Worm (Caenorhabditis elegans): Measurements from ENCODE around the gene F14B8.5.

F14B8.5 gene

ce11 chrX:6905581-6905980 is 22.9 kb downstream of the F14B8.5 start:
- TF ChIP-seq lsy-12 (tag; optimal IDR thresholded peaks at IDR 0.05) (no peak), skn-1 (tag; optimal IDR thresholded peaks at IDR 0.05) (no peak), daf-12 (tag; optimal IDR thresholded peaks at IDR 0.05) (no peak), pqm-1 (tag; optimal IDR thresholded peaks at IDR 0.05) (peak; percentile 78), unc-62 (GFP tag; optimal IDR thresholded peaks at IDR 0.05) (no peak), ceh-9 (tag; optimal IDR thresholded peaks at IDR 0.05) (no peak), nhr-43 (tag; optimal IDR thresholded peaks at IDR 0.05; ENCODE audit: poor library complexity, severe bottlenecking) (no peak), sea-2 (GFP tag; optimal IDR thresholded peaks at IDR 0.05) (no peak), elt-2 (tag; optimal IDR thresholded peaks at IDR 0.05) (peak; percentile 95), fkh-10 (GFP tag; optimal IDR thresholded peaks at IDR 0.05) (no peak), pha-4 (tag; optimal IDR thresholded peaks at IDR 0.05) (peak; percentile 73)

DNA sequence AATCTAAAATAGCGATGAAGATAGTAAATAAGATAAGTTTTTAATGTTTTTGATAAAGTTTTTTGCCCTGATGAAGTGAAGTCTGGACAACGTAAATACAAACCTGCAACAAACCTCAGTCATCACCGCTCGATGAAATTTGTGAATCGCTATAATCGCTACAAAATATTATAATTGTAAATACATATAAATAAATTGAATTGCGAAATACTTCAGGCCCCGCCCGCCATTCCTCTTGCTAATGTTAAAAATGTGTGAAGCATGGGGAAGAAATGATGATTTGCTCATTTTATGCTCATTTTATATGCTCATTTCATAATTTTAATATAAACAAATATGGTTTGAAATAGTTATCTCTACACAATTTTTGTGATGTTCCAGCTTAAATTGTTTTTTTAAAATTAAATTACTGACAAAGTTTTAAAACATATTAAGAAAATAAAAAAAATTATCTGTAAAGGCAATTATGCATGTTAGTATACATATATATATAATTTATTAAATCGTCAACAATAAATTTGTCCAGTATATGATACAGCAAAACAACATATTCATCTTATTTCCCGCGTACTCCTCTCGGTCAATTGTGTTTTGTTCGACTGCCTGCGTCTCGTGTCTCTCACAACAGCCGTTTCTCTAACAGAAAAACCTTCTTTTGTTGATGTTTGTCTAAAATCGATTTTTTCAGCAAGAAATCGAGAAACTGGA is 24.3 kb downstream of the F14B8.5 start, which contains the start of gene sid-5:
Gene sid-5 (plus strand): TSS at position 658 of the 708 bp plus-strand sequence.
- TF ChIP-seq egl-5 (tag; optimal IDR thresholded peaks at IDR 0.05) (no peak), unc-39 (tag; optimal IDR thresholded peaks at IDR 0.05) (no peak), mml-1 (tag; optimal IDR thresholded peaks at IDR 0.05) (no peak), nfya-1 (tag; optimal IDR thresholded peaks at IDR 0.05; ENCODE audit: insufficient read depth) (peak; percentile 7), nhr-25 (tag; optimal IDR thresholded peaks at IDR 0.05) (no peak), nhr-67 (tag; optimal IDR thresholded peaks at IDR 0.05) (no peak), pha-4 (tag; optimal IDR thresholded peaks at IDR 0.05) (peak; percentile 41), pqm-1 (tag; optimal IDR thresholded peaks at IDR 0.05) (no peak), unc-62 (GFP tag; optimal IDR thresholded peaks at IDR 0.05) (no peak), sea-2 (GFP tag; optimal IDR thresholded peaks at IDR 0.05) (no peak), zag-1 (tag; optimal IDR thresholded peaks at IDR 0.05) (no peak), lin-39 (tag; optimal IDR thresholded peaks at IDR 0.05) (no peak), ceh-16 (tag; optimal IDR thresholded peaks at IDR 0.05) (no peak), fkh-10 (GFP tag; optimal IDR thresholded peaks at IDR 0.05) (no peak), nhr-11 (tag; optimal IDR thresholded peaks at IDR 0.05) (no peak), ceh-82 (tag; optimal IDR thresholded peaks at IDR 0.05) (no peak), snpc-4 (tag; optimal IDR thresholded peaks at IDR 0.05) (no peak), elt-2 (tag; optimal IDR thresholded peaks at IDR 0.05) (peak; percentile 4), nhr-28 (tag; optimal IDR thresholded peaks at IDR 0.05) (no peak), ztf-4 (tag; optimal IDR thresholded peaks at IDR 0.05) (no peak)

ce11 chrX:6902958-6903357 is 25.5 kb downstream of the F14B8.5 start:
- TF ChIP-seq ceh-16 (tag; optimal IDR thresholded peaks at IDR 0.05) = no peak
- peak; percentile 21 for TF ChIP-seq unc-62 (GFP tag; optimal IDR thresholded peaks at IDR 0.05)
- peak; percentile 74 for TF ChIP-seq nhr-43 (tag; optimal IDR thresholded peaks at IDR 0.05; ENCODE audit: poor library complexity, severe bottlenecking)
- peak in 1 of 3 experiments; percentile 0 for TF ChIP-seq elt-3 (tag; optimal IDR thresholded peaks at IDR 0.05)
- peak; percentile 72 for TF ChIP-seq hmg-11 (tag; optimal IDR thresholded peaks at IDR 0.05)
- TF ChIP-seq nfya-1 (tag; optimal IDR thresholded peaks at IDR 0.05; ENCODE audit: insufficient read depth) = peak; percentile 17
- peak; percentile 10 for TF ChIP-seq tbx-2 (tag; optimal IDR thresholded peaks at IDR 0.05)
- peak; percentile 22 for TF ChIP-seq pqm-1 (tag; optimal IDR thresholded peaks at IDR 0.05)
- TF ChIP-seq nhr-23 (tag; optimal IDR thresholded peaks at IDR 0.05) = peak; percentile 10
- no peak for TF ChIP-seq unc-39 (tag; optimal IDR thresholded peaks at IDR 0.05)
- TF ChIP-seq lsy-12 (tag; optimal IDR thresholded peaks at IDR 0.05) = peak; percentile 44
- TF ChIP-seq jun-1 (tag; optimal IDR thresholded peaks at IDR 0.05) = peak; percentile 56
- TF ChIP-seq pha-4 (tag; optimal IDR thresholded peaks at IDR 0.05) = no peak
- TF ChIP-seq snpc-4 (tag; optimal IDR thresholded peaks at IDR 0.05) = no peak
- TF ChIP-seq mdl-1 (tag; optimal IDR thresholded peaks at IDR 0.05) = peak; percentile 44
- peak; percentile 51 for TF ChIP-seq elt-2 (tag; optimal IDR thresholded peaks at IDR 0.05)
- no peak for TF ChIP-seq ceh-9 (tag; optimal IDR thresholded peaks at IDR 0.05)

DNA sequence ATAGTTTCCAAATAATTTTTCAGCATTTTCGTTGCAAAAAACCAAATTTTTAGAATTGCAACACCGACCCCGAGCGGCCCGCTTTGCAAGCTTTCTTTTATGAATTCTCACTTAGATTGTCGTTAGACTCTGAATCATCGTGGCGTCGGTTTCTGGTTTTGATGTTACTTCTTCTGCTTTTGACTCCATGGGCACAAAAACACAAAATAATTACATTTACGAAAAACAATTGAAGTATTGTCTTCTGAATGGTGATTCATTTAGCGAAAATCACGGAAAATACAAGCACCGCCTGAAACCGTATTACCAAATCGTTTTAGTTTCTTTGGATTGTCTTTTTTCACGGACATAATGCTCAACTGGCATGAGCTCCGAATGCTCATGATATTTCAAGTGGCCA is 27.4 kb downstream of the F14B8.5 start, which contains the start of gene pes-23:
Gene pes-23 (plus strand): TSS at position 301 of the 400 bp plus-strand sequence.
- TF ChIP-seq ceh-16 (tag; optimal IDR thresholded peaks at IDR 0.05) (no peak), ztf-4 (tag; optimal IDR thresholded peaks at IDR 0.05) (no peak), tbx-2 (tag; optimal IDR thresholded peaks at IDR 0.05) (no peak), nhr-25 (tag; optimal IDR thresholded peaks at IDR 0.05) (no peak), skn-1 (tag; optimal IDR thresholded peaks at IDR 0.05) (no peak), eor-1 (tag; optimal IDR thresholded peaks at IDR 0.05) (no peak), lin-39 (tag; optimal IDR thresholded peaks at IDR 0.05) (no peak), pha-4 (tag; optimal IDR thresholded peaks at IDR 0.05) (no peak), R02D3.7 (tag; optimal IDR thresholded peaks at IDR 0.05) (no peak), zag-1 (tag; optimal IDR thresholded peaks at IDR 0.05) (no peak), jun-1 (tag; optimal IDR thresholded peaks at IDR 0.05) (no peak), nhr-28 (tag; optimal IDR thresholded peaks at IDR 0.05) (no peak), elt-3 (tag; optimal IDR thresholded peaks at IDR 0.05) (no peak), nfya-1 (tag; optimal IDR thresholded peaks at IDR 0.05; ENCODE audit: insufficient read depth) (no peak), nhr-43 (tag; optimal IDR thresholded peaks at IDR 0.05; ENCODE audit: poor library complexity, severe bottlenecking) (no peak), ceh-9 (tag; optimal IDR thresholded peaks at IDR 0.05) (no peak), fkh-2 (tag; optimal IDR thresholded peaks at IDR 0.05) (no peak), egl-27 (tag; optimal IDR thresholded peaks at IDR 0.05) (no peak), ama-1 (optimal IDR thresholded peaks at IDR 0.05) (no peak)
